Worm (Caenorhabditis elegans): ENCODE measurements around the gene spat-2.

The spat-2 gene

ce11 chrIII:11090870-11091386 is 54.2 kb downstream of the spat-2 start (continued):
- TF ChIP-seq lsl-1 (GFP tag; optimal IDR thresholded peaks at IDR 0.05) (peak; percentile 61), sptf-2 (GFP tag; optimal IDR thresholded peaks at IDR 0.05) (peak; percentile 31), nhr-120 (GFP tag; IDR thresholded peaks at IDR 0.05) (no peak), lag-1 (GFP tag; IDR thresholded peaks at IDR 0.05) (no peak), aptf-3 (GFP tag; IDR thresholded peaks at IDR 0.05) (0 out of 2 replicates have a peak, but pooled peaks have one; percentile 92), ceh-79 (tag; optimal IDR thresholded peaks at IDR 0.05) (peak; percentile 31), hrde-1 (tag; optimal IDR thresholded peaks at IDR 0.05; ENCODE audit: borderline replicate concordance) (peak; percentile 83), F57C9.4 (tag; optimal IDR thresholded peaks at IDR 0.05) (peak; percentile 1), aptf-2 (GFP tag; conservative IDR thresholded peaks at IDR 0.05) (peak; percentile 55; the same call in 1 of the 2 replicates), ztf-26 (tag; optimal IDR thresholded peaks at IDR 0.05) (no peak), B0261.1 (tag; optimal IDR thresholded peaks at IDR 0.05) (no peak), cebp-1 (GFP tag; IDR thresholded peaks at IDR 0.05) (no peak), cebp-1 (tag; optimal IDR thresholded peaks at IDR 0.05) (peak; percentile 47), F37B4.10 (GFP tag; IDR thresholded peaks at IDR 0.05) (0 out of 2 replicates have a peak, but pooled peaks have one; percentile 7), cebp-2 (GFP tag; IDR thresholded peaks at IDR 0.05) (0 out of 2 replicates have a peak, but pooled peaks have one; percentile 66), atf-7 (tag; optimal IDR thresholded peaks at IDR 0.05) (peak; percentile 35), ztf-6 (GFP tag; IDR thresholded peaks at IDR 0.05) (no peak), lin-35 (GFP tag; optimal IDR thresholded peaks at IDR 0.05) (peak in 1 of 3 experiments; percentile 12), Y53G8AR.9 (GFP tag; conservative IDR thresholded peaks at IDR 0.05) (peak; percentile 86; the same call in 1 of the 2 replicates), somi-1 (GFP tag; optimal IDR thresholded peaks at IDR 0.05) (no peak), rpc-1 (optimal IDR thresholded peaks at IDR 0.05) (no peak), rpc-1 (tag; optimal IDR thresholded peaks at IDR 0.05) (no peak), snpc-1.3 (tag; optimal IDR thresholded peaks at IDR 0.05; ENCODE audit: insufficient read depth) (peak; percentile 93), mel-28 (tag; optimal IDR thresholded peaks at IDR 0.05; ENCODE audit: borderline replicate concordance) (no peak), Y53F4B.3 (GFP tag; IDR thresholded peaks at IDR 0.05) (no peak), ztf-28 (GFP tag; IDR thresholded peaks at IDR 0.05) (no peak), dox-1 (GFP tag; IDR thresholded peaks at IDR 0.05) (peak; percentile 69), F23B12.7 (tag; optimal IDR thresholded peaks at IDR 0.05; ENCODE audit: insufficient read depth) (no peak), chd-7 (tag; optimal IDR thresholded peaks at IDR 0.05) (peak; percentile 81), hmg-1.2 (GFP tag; IDR thresholded peaks at IDR 0.05) (peak; percentile 92), attf-6 (GFP tag; IDR thresholded peaks at IDR 0.05) (peak; percentile 98), nfya-2 (GFP tag; IDR thresholded peaks at IDR 0.05) (0 out of 2 replicates have a peak, but pooled peaks have one; percentile 14), Y79H2A.3 (GFP tag; conservative IDR thresholded peaks at IDR 0.05) (no peak), B0336.3 (GFP tag; IDR thresholded peaks at IDR 0.05) (peak; percentile 75), T07F8.4 (tag; optimal IDR thresholded peaks at IDR 0.05) (no peak), attf-3 (GFP tag; conservative IDR thresholded peaks at IDR 0.05) (peak; percentile 32; the same call in 1 of the 2 replicates), ama-1 (optimal IDR thresholded peaks at IDR 0.05) (peak; percentile 88), ama-1 (GFP tag; optimal IDR thresholded peaks at IDR 0.05) (no peak), ets-4 (GFP tag; optimal IDR thresholded peaks at IDR 0.05) (no peak), egrh-3 (GFP tag; IDR thresholded peaks at IDR 0.05) (peak; percentile 61; the same call in 1 of the 2 replicates), ceh-27 (GFP tag; optimal IDR thresholded peaks at IDR 0.05) (no peak), F55B11.4 (tag; optimal IDR thresholded peaks at IDR 0.05; ENCODE audit: borderline replicate concordance, insufficient read depth) (no peak), F52B5.7 (tag; optimal IDR thresholded peaks at IDR 0.05) (peak; percentile 72), sdz-38 (tag; optimal IDR thresholded peaks at IDR 0.05) (no peak), bed-2 (GFP tag; IDR thresholded peaks at IDR 0.05) (no peak), ztf-18 (tag; optimal IDR thresholded peaks at IDR 0.05) (no peak), lin-40 (tag; optimal IDR thresholded peaks at IDR 0.05) (no peak), F33H1.4 (GFP tag; IDR thresholded peaks at IDR 0.05) (peak; percentile 50), lir-1 (GFP tag; conservative IDR thresholded peaks at IDR 0.05) (peak; percentile 38; the same call in 1 of the 2 replicates)
